Fruit fly (Drosophila melanogaster): ENCODE data around the gene CG10154.

The CG10154 gene

dm6 chr3L:13486041-13486859 lies 49.3 kb upstream of the CG10154 start, which contains the start of the genes Abp1 and Tgi (continued):
- TF ChIP-seq CG3281 (GFP tag; optimal IDR thresholded peaks at IDR 0.05), result no peak
- no peak for TF ChIP-seq CG12236 (GFP tag; optimal IDR thresholded peaks at IDR 0.05)
- TF ChIP-seq Rfx (GFP tag; IDR thresholded peaks at IDR 0.05), result peak; percentile 76
- TF ChIP-seq CG16813 (GFP tag; IDR thresholded peaks at IDR 0.05; ENCODE audit: partially characterized antibody), result peak; percentile 77
- no peak for TF ChIP-seq lov (optimal IDR thresholded peaks at IDR 0.05)
- TF ChIP-seq lov (GFP tag; IDR thresholded peaks at IDR 0.05), result no peak
- no peak for TF ChIP-seq Hand (GFP tag; optimal IDR thresholded peaks at IDR 0.05)
- TF ChIP-seq CG5245 (GFP tag; optimal IDR thresholded peaks at IDR 0.05), result no peak
- peak; percentile 62 for TF ChIP-seq nerfin-2 (GFP tag; IDR thresholded peaks at IDR 0.05; ENCODE audit: partially characterized antibody)
- no peak for TF ChIP-seq CG5180 (GFP tag; optimal IDR thresholded peaks at IDR 0.05)
- TF ChIP-seq dati (GFP tag; IDR thresholded peaks at IDR 0.05), result no peak
- TF ChIP-seq tin (GFP tag; optimal IDR thresholded peaks at IDR 0.05), result peak; percentile 25
- no peak for TF ChIP-seq zf30C (GFP tag; optimal IDR thresholded peaks at IDR 0.05)
- TF ChIP-seq lilli (GFP tag; optimal IDR thresholded peaks at IDR 0.05), result peak; percentile 41
- TF ChIP-seq Tbp (GFP tag; optimal IDR thresholded peaks at IDR 0.05), result no peak
- no peak for TF ChIP-seq CG14667 (GFP tag; IDR thresholded peaks at IDR 0.05)
- no peak for TF ChIP-seq Dip2 (GFP tag; IDR thresholded peaks at IDR 0.05)
- no peak for TF ChIP-seq schlank (tag; optimal IDR thresholded peaks at IDR 0.05)
- no peak for TF ChIP-seq CG4328 (GFP tag; optimal IDR thresholded peaks at IDR 0.05)
- TF ChIP-seq Deaf1 (tag; optimal IDR thresholded peaks at IDR 0.05), result no peak
- no peak for TF ChIP-seq Meics (GFP tag; optimal IDR thresholded peaks at IDR 0.05)
- TF ChIP-seq CG32767 (GFP tag; IDR thresholded peaks at IDR 0.05), result no peak
- TF ChIP-seq unc-4 (GFP tag; IDR thresholded peaks at IDR 0.05; ENCODE audit: partially characterized antibody), result peak; percentile 73
- peak; percentile 45; the same call in 1 of the 2 replicates for TF ChIP-seq sna (GFP tag; IDR thresholded peaks at IDR 0.05; ENCODE audit: partially characterized antibody)
- TF ChIP-seq cad (GFP tag; optimal IDR thresholded peaks at IDR 0.05), result no peak
- no peak for TF ChIP-seq gsb (GFP tag; IDR thresholded peaks at IDR 0.05)
- no peak for TF ChIP-seq CG12219 (GFP tag; optimal IDR thresholded peaks at IDR 0.05)
- peak; percentile 17; the same call in 1 of the 2 replicates for TF ChIP-seq CG11247 (GFP tag; IDR thresholded peaks at IDR 0.05)
- no peak for TF ChIP-seq CG6854 (GFP tag; optimal IDR thresholded peaks at IDR 0.05)
- TF ChIP-seq CG10565 (GFP tag; optimal IDR thresholded peaks at IDR 0.05), result no peak
- peak; percentile 13; the same call in 1 of the 2 replicates for TF ChIP-seq CG32532 (GFP tag; IDR thresholded peaks at IDR 0.05)
- TF ChIP-seq CG13123 (GFP tag; optimal IDR thresholded peaks at IDR 0.05), result no peak
- TF ChIP-seq gsb-n (tag; optimal IDR thresholded peaks at IDR 0.05), result peak; percentile 15
- peak; percentile 78 for TF ChIP-seq pita (GFP tag; optimal IDR thresholded peaks at IDR 0.05)
- no peak for TF ChIP-seq CG12104 (GFP tag; optimal IDR thresholded peaks at IDR 0.05)
- peak; percentile 7 for TF ChIP-seq nom (GFP tag; optimal IDR thresholded peaks at IDR 0.05)
- peak; percentile 91 for TF ChIP-seq bbx (GFP tag; IDR thresholded peaks at IDR 0.05; ENCODE audit: partially characterized antibody)
- TF ChIP-seq CG1529 (GFP tag; optimal IDR thresholded peaks at IDR 0.05), result no peak
- peak; percentile 27; the same call in 1 of the 2 replicates for TF ChIP-seq ssp (GFP tag; IDR thresholded peaks at IDR 0.05)
- TF ChIP-seq CG12769 (tag; optimal IDR thresholded peaks at IDR 0.05), result peak; percentile 65
- TF ChIP-seq sr (GFP tag; IDR thresholded peaks at IDR 0.05), result peak; percentile 58; the same call in 1 of the 3 replicates
- TF ChIP-seq CG9932 (GFP tag; IDR thresholded peaks at IDR 0.05), result peak; percentile 88
- no peak for TF ChIP-seq jigr1 (GFP tag; IDR thresholded peaks at IDR 0.05)
- peak; percentile 27 to 67 for TF ChIP-seq dpn (GFP tag; optimal IDR thresholded peaks at IDR 0.05)
- TF ChIP-seq fd96Cb (tag; optimal IDR thresholded peaks at IDR 0.05), result no peak
- TF ChIP-seq CG7928 (GFP tag; optimal IDR thresholded peaks at IDR 0.05), result no peak
- no peak for TF ChIP-seq CG15479 (GFP tag; optimal IDR thresholded peaks at IDR 0.05)
- no peak for TF ChIP-seq slp2 (GFP tag; optimal IDR thresholded peaks at IDR 0.05)
- TF ChIP-seq CG11723 (GFP tag; optimal IDR thresholded peaks at IDR 0.05), result no peak
